Fruit fly (Drosophila melanogaster) whole organism, wandering third instar larva: ENCODE measurements around the gene CG1632.

ENCODE experiments used
- Abd-B ChIP-seq: fragments of >200 bp; optimal IDR thresholded peaks from 2 replicates; lab custom pipeline; 2017; ENCODE audit warnings: missing biosample characterization, missing genetic modification characterization
- CG32264 ChIP-seq: fragments of 200-800 bp; sonication (Bioruptor generic); optimal IDR thresholded peaks from 2 replicates; lab custom pipeline; 2016; ENCODE audit warnings: missing biosample characterization, missing genetic modification characterization
- CG9705 ChIP-seq: fragments of 200-800 bp; sonication (Bioruptor generic); optimal IDR thresholded peaks from 2 replicates; lab custom pipeline; 2018; ENCODE audit warnings: missing biosample characterization, mild to moderate bottlenecking, missing genetic modification characterization
- CrebA ChIP-seq: fragments of 200-800 bp; sonication (Bioruptor generic); optimal IDR thresholded peaks from 2 replicates; lab custom pipeline; 2016; ENCODE audit warnings: missing biosample characterization, mild to moderate bottlenecking, missing genetic modification characterization, borderline replicate concordance
- Dfd ChIP-seq: fragments of >200 bp; optimal IDR thresholded peaks from 2 replicates; lab custom pipeline; 2017; ENCODE audit warnings: missing biosample characterization, missing genetic modification characterization
- Dif ChIP-seq: fragments of 200-275, 200-300 bp; sonication (Bioruptor generic); optimal IDR thresholded peaks from 2 replicates; lab custom pipeline; 2018; ENCODE audit warnings: missing biosample characterization, missing genetic modification characterization; ENCODE audit not compliant: partially characterized antibody
- GATAd ChIP-seq: sonication (Bioruptor generic); optimal IDR thresholded peaks from 2 replicates; lab custom pipeline; 2016; ENCODE audit warnings: missing biosample characterization, missing genetic modification characterization
- HLH106 ChIP-seq: fragments of 200-800 bp; optimal IDR thresholded peaks from 3 replicates; lab custom pipeline; 2019; ENCODE audit warnings: missing biosample characterization, mild to moderate bottlenecking, missing genetic modification characterization, moderate library complexity
- Hnf4 ChIP-seq: fragments of 200-800 bp; sonication (Bioruptor generic); optimal IDR thresholded peaks from 2 replicates; lab custom pipeline; 2016; ENCODE audit warnings: missing biosample characterization, mild to moderate bottlenecking, missing genetic modification characterization
- Hr78 ChIP-seq: fragments of >200 bp; optimal IDR thresholded peaks from 2 replicates; lab custom pipeline; 2017; ENCODE audit warnings: missing biosample characterization, missing genetic modification characterization
- Hr83 ChIP-seq: fragments of 200-300 bp; sonication (Bioruptor generic); optimal IDR thresholded peaks from 2 replicates; lab custom pipeline; 2016; ENCODE audit warnings: missing biosample characterization, mild to moderate bottlenecking, missing genetic modification characterization, moderate library complexity; ENCODE audit not compliant: poor library complexity, severe bottlenecking
- Jra ChIP-seq: sonication (Bioruptor generic); optimal IDR thresholded peaks from 2 replicates; lab custom pipeline; 2016; ENCODE audit warnings: missing biosample characterization, missing genetic modification characterization
- Mio ChIP-seq: sonication (Bioruptor generic); optimal IDR thresholded peaks from 2 replicates; lab custom pipeline; 2016; ENCODE audit warnings: missing biosample characterization, missing genetic modification characterization
- Myc ChIP-seq: fragments of >200 bp; optimal IDR thresholded peaks from 2 replicates; lab custom pipeline; 2017
- N ChIP-seq: fragments of >200 bp; optimal IDR thresholded peaks from 2 replicates; lab custom pipeline; 2018; ENCODE audit warnings: missing biosample characterization, missing external identifiers, missing genetic modification characterization
- OdsH ChIP-seq: fragments of 200-800 bp; sonication (Bioruptor generic); optimal IDR thresholded peaks from 2 replicates; lab custom pipeline; 2016; ENCODE audit warnings: missing biosample characterization, mild to moderate bottlenecking, missing genetic modification characterization
- Rel ChIP-seq, 2 experiments: fragments of 200-800 bp; sonication (Bioruptor generic) in 1 of 2; optimal IDR thresholded peaks; 2 replicates in 1 of 2; 3 replicates in 1 of 2; lab custom pipeline; 2016 to 2019; ENCODE audit warnings: mild to moderate bottlenecking in 2 of 2, missing biosample characterization in 2 of 2, missing genetic modification characterization in 2 of 2, moderate library complexity in 1 of 2
- Sp1 ChIP-seq: fragments of 200-800 bp; sonication (Bioruptor generic); optimal IDR thresholded peaks from 3 replicates; lab custom pipeline; 2019; ENCODE audit warnings: missing biosample characterization, mild to moderate bottlenecking, missing genetic modification characterization, moderate library complexity
- Vsx2 ChIP-seq: fragments of 200-300, 225-300 bp; sonication (Bioruptor generic); optimal IDR thresholded peaks from 2 replicates; lab custom pipeline; 2018; ENCODE audit warnings: missing biosample characterization, missing genetic modification characterization; ENCODE audit not compliant: partially characterized antibody
- br ChIP-seq: fragments of 200-800 bp; sonication (Bioruptor generic); optimal IDR thresholded peaks from 2 replicates; lab custom pipeline; 2016; ENCODE audit warnings: missing biosample characterization, missing genetic modification characterization
- brk ChIP-seq: fragments of 200-800 bp; sonication (Bioruptor generic); optimal IDR thresholded peaks from 2 replicates; lab custom pipeline; 2016; ENCODE audit warnings: missing biosample characterization, mild to moderate bottlenecking, missing genetic modification characterization
- dl ChIP-seq, 2 experiments: fragments of 175-275, 200-275 bp in 1 of 2; fragments of 200-275 bp in 1 of 2; sonication (Bioruptor generic); optimal IDR thresholded peaks; lab custom pipeline; 2018; ENCODE audit warnings: mild to moderate bottlenecking in 2 of 2, missing biosample characterization in 2 of 2, missing genetic modification characterization in 2 of 2, moderate library complexity in 2 of 2; ENCODE audit not compliant: partially characterized antibody in 2 of 2, insufficient read depth in 1 of 2
- dmrt93B ChIP-seq: fragments of 200-800 bp; sonication (Bioruptor generic); optimal IDR thresholded peaks from 2 replicates; lab custom pipeline; 2018; ENCODE audit warnings: missing biosample characterization, mild to moderate bottlenecking, missing genetic modification characterization
- dsf ChIP-seq: sonication (Bioruptor generic); optimal IDR thresholded peaks from 2 replicates; lab custom pipeline; 2016; ENCODE audit warnings: missing biosample characterization, missing genetic modification characterization, borderline replicate concordance
- ey ChIP-seq: fragments of 200-800 bp; sonication (Bioruptor generic); optimal IDR thresholded peaks from 2 replicates; lab custom pipeline; 2016; ENCODE audit warnings: missing biosample characterization, missing genetic modification characterization
- foxo ChIP-seq, 2 experiments: fragments of 200-800 bp; sonication (Bioruptor generic); optimal IDR thresholded peaks; 2 replicates in 1 of 2; 3 replicates in 1 of 2; lab custom pipeline; 2016 to 2017; ENCODE audit warnings: missing biosample characterization in 2 of 2, missing genetic modification characterization in 2 of 2
- fru ChIP-seq: fragments of 200-800 bp; sonication (Bioruptor generic); optimal IDR thresholded peaks from 3 replicates; lab custom pipeline; 2016; ENCODE audit warnings: missing biosample characterization, mild to moderate bottlenecking, missing genetic modification characterization
- h ChIP-seq: fragments of 200-800 bp; sonication (Bioruptor generic); optimal IDR thresholded peaks from 3 replicates; lab custom pipeline; 2016; ENCODE audit warnings: missing biosample characterization, mild to moderate bottlenecking, missing genetic modification characterization
- jim ChIP-seq: fragments of 175-275, 200-325 bp; sonication (Bioruptor generic); optimal IDR thresholded peaks from 2 replicates; lab custom pipeline; 2016; ENCODE audit warnings: missing biosample characterization, mild to moderate bottlenecking, missing genetic modification characterization
- lola ChIP-seq: fragments of >200 bp; optimal IDR thresholded peaks from 2 replicates; lab custom pipeline; 2017; ENCODE audit warnings: missing biosample characterization, missing genetic modification characterization
- pan ChIP-seq: fragments of >200 bp; optimal IDR thresholded peaks from 2 replicates; lab custom pipeline; 2017
- psq ChIP-seq: fragments of 200-800 bp; sonication (Bioruptor generic); optimal IDR thresholded peaks from 3 replicates; lab custom pipeline; 2017; ENCODE audit warnings: missing biosample characterization, mild to moderate bottlenecking, missing genetic modification characterization, moderate library complexity
- rgr ChIP-seq: fragments of 200-800 bp; sonication (Bioruptor generic); optimal IDR thresholded peaks from 3 replicates; lab custom pipeline; 2016; ENCODE audit warnings: missing biosample characterization, mild to moderate bottlenecking, missing genetic modification characterization
- sage ChIP-seq: fragments of 200-800 bp; sonication (Bioruptor generic); optimal IDR thresholded peaks from 2 replicates; lab custom pipeline; 2016; ENCODE audit warnings: missing biosample characterization, mild to moderate bottlenecking, missing genetic modification characterization
- sv ChIP-seq: fragments of 200-800 bp; sonication (Bioruptor generic); optimal IDR thresholded peaks from 3 replicates; lab custom pipeline; 2016; ENCODE audit warnings: missing biosample characterization, missing genetic modification characterization
- tai ChIP-seq: sonication (Bioruptor generic); optimal IDR thresholded peaks from 2 replicates; lab custom pipeline; 2016; ENCODE audit warnings: missing biosample characterization, missing genetic modification characterization
- usp ChIP-seq: fragments of >200 bp; optimal IDR thresholded peaks from 2 replicates; lab custom pipeline; 2017; ENCODE audit warnings: missing biosample characterization, missing genetic modification characterization
- woc ChIP-seq: sonication (Bioruptor generic); optimal IDR thresholded peaks from 2 replicates; lab custom pipeline; 2016; ENCODE audit warnings: missing biosample characterization, mild to moderate bottlenecking, missing genetic modification characterization

CG1632 gene

dm6 chrX:8227942-8228341 is 24.5 kb upstream of the CG1632 start:
- TF ChIP-seq Hnf4 (GFP tag; lab: Kevin White, UChicago) (no peak), Myc (lab: Kevin White, UChicago) (peak; percentile 79)
- TF ChIP-seq, all 38 proteins: peak for 1

DNA sequence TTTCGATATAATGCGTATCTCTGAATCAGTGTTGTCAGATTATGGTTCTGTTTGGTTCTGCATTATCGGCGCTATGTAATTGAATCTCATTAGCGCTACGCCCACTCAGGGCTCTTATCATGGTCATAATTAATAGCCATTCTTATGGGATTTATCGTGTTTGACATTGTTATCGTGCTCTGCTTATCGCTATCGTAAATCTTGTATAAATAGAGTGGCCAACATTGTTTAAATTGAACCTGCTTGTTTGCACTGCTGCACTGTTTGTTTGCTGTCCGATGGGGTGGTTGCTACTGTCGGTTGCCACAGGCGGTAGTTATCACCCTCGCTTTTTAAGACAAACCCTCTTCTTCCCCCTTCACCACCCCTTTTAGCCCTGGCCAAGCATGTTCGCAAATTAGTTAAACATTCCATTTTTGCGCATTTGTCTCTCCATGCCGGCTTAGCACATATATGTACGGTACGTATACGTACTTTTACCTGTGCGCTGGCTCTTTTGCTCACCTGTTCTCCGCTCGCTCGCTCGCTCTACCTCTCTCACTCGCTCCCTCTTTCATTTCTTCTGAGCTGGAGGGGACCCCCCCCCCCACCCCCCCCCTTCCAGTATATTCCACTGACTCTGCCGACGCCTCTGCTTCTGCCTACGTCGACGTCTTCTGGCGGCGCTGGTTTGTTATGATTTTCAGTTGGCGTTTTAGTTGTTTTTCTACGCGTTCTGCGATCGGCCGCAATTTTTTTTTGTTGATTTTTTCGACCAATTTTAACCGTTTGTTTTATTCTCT is 22.4 kb upstream of the CG1632 start:
- no peak for TF ChIP-seq Hr78
- TF ChIP-seq usp (GFP tag; lab: Kevin White, UChicago) = no peak
- TF ChIP-seq brk = no peak
- no peak for TF ChIP-seq tai
- TF ChIP-seq Mio (GFP tag; lab: Kevin White, UChicago) = no peak
- peak; percentile 0 for TF ChIP-seq Dfd (GFP tag; lab: Kevin White, UChicago)
- no peak for TF ChIP-seq CG32264 (GFP tag; lab: Kevin White, UChicago)
- no peak for TF ChIP-seq ey (GFP tag; lab: Kevin White, UChicago)
- peak; percentile 32 for TF ChIP-seq fru (GFP tag; lab: Kevin White, UChicago)
- no peak for TF ChIP-seq dmrt93B (GFP tag; lab: Kevin White, UChicago)
- TF ChIP-seq dl (GFP tag; optimal IDR thresholded peaks at IDR 0.05; lab: Kevin White, UChicago; ENCODE audit: insufficient read depth in 1 of 2, partially characterized antibody in 2 of 2) = peak in 1 of 2 experiments; percentile 34
- TF ChIP-seq lola (GFP tag; lab: Kevin White, UChicago) = no peak
- peak; percentile 41 for TF ChIP-seq OdsH (GFP tag; lab: Kevin White, UChicago)
- TF ChIP-seq Abd-B = no peak
- TF ChIP-seq HLH106 (tag; lab: Kevin White, UChicago) = no peak
- no peak for TF ChIP-seq Jra (GFP tag; lab: Kevin White, UChicago)
- TF ChIP-seq rgr = peak; percentile 46
- TF ChIP-seq woc (GFP tag; lab: Kevin White, UChicago) = no peak
- TF ChIP-seq h (GFP tag; lab: Kevin White, UChicago) = peak; percentile 38
- TF ChIP-seq Vsx2 (GFP tag; lab: Kevin White, UChicago) = no peak
- peak; percentile 25 for TF ChIP-seq Rel (GFP tag; optimal IDR thresholded peaks at IDR 0.05; lab: Kevin White, UChicago)
- no peak for TF ChIP-seq Rel (tag; optimal IDR thresholded peaks at IDR 0.05; lab: Kevin White, UChicago)
- TF ChIP-seq sv (GFP tag; lab: Kevin White, UChicago) = no peak
- TF ChIP-seq br (GFP tag; lab: Kevin White, UChicago) = peak; percentile 33
- TF ChIP-seq jim (GFP tag; lab: Kevin White, UChicago) = no peak
- no peak for TF ChIP-seq pan (lab: Kevin White, UChicago)
- TF ChIP-seq sage = no peak
- peak; percentile 38 for TF ChIP-seq Hnf4 (GFP tag; lab: Kevin White, UChicago)
- no peak for TF ChIP-seq dsf (GFP tag; lab: Kevin White, UChicago)
- TF ChIP-seq Hr83 (GFP tag; lab: Kevin White, UChicago) = peak; percentile 72
- no peak for TF ChIP-seq Myc (lab: Kevin White, UChicago)
- TF ChIP-seq Sp1 (GFP tag; lab: Kevin White, UChicago) = no peak
- no peak for TF ChIP-seq N
- no peak for TF ChIP-seq GATAd (GFP tag; lab: Kevin White, UChicago)
- TF ChIP-seq psq = peak; percentile 54
- TF ChIP-seq Dif = no peak
- TF ChIP-seq foxo (GFP tag; optimal IDR thresholded peaks at IDR 0.05; lab: Kevin White, UChicago) = peak in 1 of 2 experiments; percentile 33
- no peak for TF ChIP-seq CG9705 (GFP tag; lab: Kevin White, UChicago)
- no peak for TF ChIP-seq CrebA
- TF ChIP-seq, all 38 proteins: peak for 12
